Fruit fly (Drosophila melanogaster): ENCODE measurements around the gene CG11699.

- TF ChIP-seq Sin3A (optimal IDR thresholded peaks at IDR 0.05), result no peak
- TF ChIP-seq h (optimal IDR thresholded peaks at IDR 0.05), result no peak
- no peak for TF ChIP-seq psq (optimal IDR thresholded peaks at IDR 0.05)
- no peak for TF ChIP-seq Myc (optimal IDR thresholded peaks at IDR 0.05)
Measured at dm6 chrX:11584075-11584474, 13.7 kb downstream of the CG11699 start, which contains the start of gene pkm.
